Fruit fly (Drosophila melanogaster): ENCODE data around the gene Npc2e.

Gene Npc2e

DNA sequence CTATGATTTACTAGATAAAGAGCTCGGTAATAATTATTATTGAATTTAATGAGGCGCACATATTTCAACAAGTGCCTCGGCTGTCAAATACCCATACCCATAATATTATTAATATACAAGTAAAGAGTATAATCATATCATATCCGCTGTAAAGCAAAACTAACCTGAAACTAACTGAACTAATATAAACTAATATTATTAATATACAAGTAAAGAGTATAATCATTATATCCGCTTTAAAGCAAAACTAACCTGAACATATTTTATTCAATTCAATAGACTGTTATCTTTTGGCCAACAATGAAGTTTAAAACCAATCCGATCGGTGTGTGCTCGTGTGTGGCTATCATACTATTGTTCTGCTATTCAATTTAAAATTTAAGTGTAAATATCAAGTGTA lies 13.3 kb downstream of the Npc2e start, which contains the start of gene CG33783 (continued):
- TF ChIP-seq CG8944 (GFP tag; optimal IDR thresholded peaks at IDR 0.05) (no peak), CG1647 (GFP tag; optimal IDR thresholded peaks at IDR 0.05) (no peak)

DNA sequence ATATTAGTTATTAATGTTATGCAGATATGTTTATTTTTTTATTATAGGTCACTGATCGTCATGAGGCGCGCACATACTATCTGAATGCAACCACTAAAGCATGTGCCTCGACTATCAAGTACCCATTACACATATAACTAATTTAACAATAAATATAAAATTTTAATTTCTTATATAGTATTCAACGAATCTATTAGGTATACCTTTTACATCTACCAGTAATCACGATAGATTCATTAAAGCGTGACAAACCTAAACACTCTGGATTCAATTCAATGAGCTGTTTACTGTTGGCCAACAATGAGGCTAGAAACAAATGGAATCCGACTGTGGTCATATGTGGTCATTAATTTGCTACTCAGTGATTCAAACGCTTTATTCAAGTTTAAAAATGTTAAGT lies 14.5 kb downstream of the Npc2e start, which contains the start of gene CG33784:
Gene CG33784, plus strand, starts transcription at position 301 of the 400 bp plus-strand sequence.
- TF ChIP-seq mam (GFP tag; optimal IDR thresholded peaks at IDR 0.05) (no peak), repo (GFP tag; optimal IDR thresholded peaks at IDR 0.05) (no peak), CG6272 (GFP tag; IDR thresholded peaks at IDR 0.05) (no peak), CG12942 (GFP tag; optimal IDR thresholded peaks at IDR 0.05) (no peak), CG34376 (GFP tag; optimal IDR thresholded peaks at IDR 0.05) (no peak), nau (GFP tag; optimal IDR thresholded peaks at IDR 0.05) (no peak), CG15514 (GFP tag; optimal IDR thresholded peaks at IDR 0.05) (no peak), fd96Cb (tag; optimal IDR thresholded peaks at IDR 0.05) (no peak), CG8388 (GFP tag; optimal IDR thresholded peaks at IDR 0.05) (no peak), hkb (optimal IDR thresholded peaks at IDR 0.05) (no peak), hkb (GFP tag; IDR thresholded peaks at IDR 0.05) (no peak), CG2116 (GFP tag; optimal IDR thresholded peaks at IDR 0.05) (no peak), CG16815 (GFP tag; optimal IDR thresholded peaks at IDR 0.05) (no peak), CG13296 (GFP tag; optimal IDR thresholded peaks at IDR 0.05) (no peak)

DNA sequence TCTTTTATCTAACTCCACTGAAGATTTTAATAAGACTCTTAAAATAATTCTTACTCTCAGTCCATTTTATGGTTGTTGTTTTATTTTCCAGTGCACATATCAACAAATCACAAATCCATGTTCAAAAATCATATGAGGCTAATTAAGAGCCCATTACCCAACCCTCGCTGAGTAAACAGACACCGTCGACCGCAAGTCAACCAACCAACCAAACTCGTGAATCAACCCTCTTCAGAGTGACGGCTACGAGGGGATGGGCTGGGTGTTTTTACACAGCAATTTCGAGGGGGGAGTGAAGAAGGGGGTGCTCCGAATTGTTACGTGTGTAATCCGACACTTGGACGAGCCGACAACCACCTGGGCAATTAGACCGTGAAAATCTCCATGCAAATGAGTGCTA lies 15.6 kb downstream of the Npc2e start:
- TF ChIP-seq Nf-YC (tag; optimal IDR thresholded peaks at IDR 0.05) (peak; percentile 61), CG17802 (tag; optimal IDR thresholded peaks at IDR 0.05) (no peak), CG32532 (GFP tag; IDR thresholded peaks at IDR 0.05) (no peak), CG2712 (tag; optimal IDR thresholded peaks at IDR 0.05) (no peak), CG10959 (GFP tag; IDR thresholded peaks at IDR 0.05) (no peak), CG15601 (tag; optimal IDR thresholded peaks at IDR 0.05) (no peak), CG2199 (GFP tag; IDR thresholded peaks at IDR 0.05) (no peak), YL-1 (GFP tag; optimal IDR thresholded peaks at IDR 0.05) (no peak), CHES-1-like (GFP tag; optimal IDR thresholded peaks at IDR 0.05) (no peak), Myb (GFP tag; optimal IDR thresholded peaks at IDR 0.05) (no peak), gfzf (GFP tag; optimal IDR thresholded peaks at IDR 0.05) (no peak), CTCF (GFP tag; optimal IDR thresholded peaks at IDR 0.05) (no peak), Ssrp (tag; optimal IDR thresholded peaks at IDR 0.05) (no peak), CG15696 (tag; optimal IDR thresholded peaks at IDR 0.05) (no peak), Spps (tag; optimal IDR thresholded peaks at IDR 0.05) (no peak), Dek (tag; optimal IDR thresholded peaks at IDR 0.05) (no peak), Tbp (GFP tag; optimal IDR thresholded peaks at IDR 0.05) (no peak), Optix (GFP tag; IDR thresholded peaks at IDR 0.05) (no peak), D19B (GFP tag; optimal IDR thresholded peaks at IDR 0.05) (no peak), CG17829 (tag; optimal IDR thresholded peaks at IDR 0.05) (no peak), Nf-YB (GFP tag; optimal IDR thresholded peaks at IDR 0.05) (peak; percentile 42), Fer3 (tag; optimal IDR thresholded peaks at IDR 0.05) (no peak), sens (GFP tag) (peak; percentile 56), pita (GFP tag; optimal IDR thresholded peaks at IDR 0.05) (no peak), cas (GFP tag; IDR thresholded peaks at IDR 0.05) (no peak), grau (tag; optimal IDR thresholded peaks at IDR 0.05) (no peak), CG10209 (GFP tag; optimal IDR thresholded peaks at IDR 0.05) (no peak), scrt (GFP tag; optimal IDR thresholded peaks at IDR 0.05) (no peak), CG1233 (GFP tag; optimal IDR thresholded peaks at IDR 0.05) (no peak), CG2116 (GFP tag; optimal IDR thresholded peaks at IDR 0.05) (no peak), amos (GFP tag; IDR thresholded peaks at IDR 0.05; ENCODE audit: partially characterized antibody) (no peak), gem (tag; optimal IDR thresholded peaks at IDR 0.05) (peak; percentile 23), aop (GFP tag; IDR thresholded peaks at IDR 0.05) (no peak), lilli (GFP tag; optimal IDR thresholded peaks at IDR 0.05) (no peak), row (GFP tag; IDR thresholded peaks at IDR 0.05) (no peak)
